In the genomic region with DNA sequence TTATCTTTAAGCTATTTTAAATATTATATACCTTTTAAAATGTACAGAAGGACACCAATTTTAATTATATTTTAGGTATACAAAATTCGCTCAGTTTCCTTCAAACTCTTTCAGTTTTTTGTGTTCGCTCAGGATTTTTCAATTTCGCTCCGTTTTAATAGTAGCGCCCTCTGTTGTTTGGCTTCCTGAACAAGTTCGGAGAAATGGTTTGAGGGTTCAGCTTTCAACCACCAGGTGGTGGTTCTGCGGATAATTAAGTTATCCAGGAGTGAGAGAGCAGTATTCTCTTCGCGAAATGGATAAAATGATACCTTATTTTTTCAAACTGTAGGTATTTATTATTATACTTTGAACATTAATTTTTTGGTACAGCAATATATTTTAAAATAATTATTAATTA, we compare ENCODE assay signal across 2 fruit fly cellular contexts.
TF ChIP-seq lines count a peak whose summit lies in the region.

No protein-coding gene starts in this region.

TF ChIP-seq in whole organism, embryonic, 481 proteins besides CTCF, POLR2A, EP300 and RAD21 (continued from another document and continues in another):
- peak; percentile 71 for TF ChIP-seq tin (GFP tag; optimal IDR thresholded peaks at IDR 0.05; lab: Kevin White, UChicago)
- TF ChIP-seq CG18764 (GFP tag; optimal IDR thresholded peaks at IDR 0.05; lab: Kevin White, UChicago) = peak; percentile 82
- no peak for TF ChIP-seq CG12769 (tag; optimal IDR thresholded peaks at IDR 0.05; lab: Kevin White, UChicago)
- TF ChIP-seq CG2712 (tag; optimal IDR thresholded peaks at IDR 0.05; lab: Kevin White, UChicago) = peak; percentile 79
- TF ChIP-seq row (GFP tag; IDR thresholded peaks at IDR 0.05; lab: Robert Waterston, UW) = no peak
- peak; percentile 62 for TF ChIP-seq CG8290 (GFP tag; optimal IDR thresholded peaks at IDR 0.05; lab: Kevin White, UChicago)
- TF ChIP-seq CG8290 (tag; optimal IDR thresholded peaks at IDR 0.05; lab: Kevin White, UChicago) = peak in 1 of 2 experiments; percentile 29
- peak; percentile 58 for TF ChIP-seq nmo (GFP tag; optimal IDR thresholded peaks at IDR 0.05; lab: Kevin White, UChicago)
- TF ChIP-seq dmrt11E (tag; optimal IDR thresholded peaks at IDR 0.05; lab: Kevin White, UChicago) = peak; percentile 78
- TF ChIP-seq CG17568 (GFP tag; optimal IDR thresholded peaks at IDR 0.05; lab: Kevin White, UChicago) = peak; percentile 74
- TF ChIP-seq usp (GFP tag; optimal IDR thresholded peaks at IDR 0.05; lab: Kevin White, UChicago) = no peak
- TF ChIP-seq CG12219 (GFP tag; optimal IDR thresholded peaks at IDR 0.05; lab: Kevin White, UChicago) = peak; percentile 84
- no peak for TF ChIP-seq eve (GFP tag; optimal IDR thresholded peaks at IDR 0.05; lab: Kevin White, UChicago)
- no peak for TF ChIP-seq kni (GFP tag; optimal IDR thresholded peaks at IDR 0.05; lab: Kevin White, UChicago)
- no peak for TF ChIP-seq Gug (GFP tag; IDR thresholded peaks at IDR 0.05; lab: Robert Waterston, UW)
- TF ChIP-seq CG6175 (GFP tag; IDR thresholded peaks at IDR 0.05; lab: Robert Waterston, UW) = no peak
- peak; percentile 97 for TF ChIP-seq Lpt (GFP tag; optimal IDR thresholded peaks at IDR 0.05; lab: Kevin White, UChicago)
- TF ChIP-seq CG34224 (GFP tag; IDR thresholded peaks at IDR 0.05; lab: Robert Waterston, UW; ENCODE audit: partially characterized antibody) = no peak
- no peak for TF ChIP-seq Dek (tag; optimal IDR thresholded peaks at IDR 0.05; lab: Kevin White, UChicago)
- no peak for TF ChIP-seq zfh2 (GFP tag; optimal IDR thresholded peaks at IDR 0.05; lab: Kevin White, UChicago)
- no peak for TF ChIP-seq CG9932 (GFP tag; IDR thresholded peaks at IDR 0.05; lab: Robert Waterston, UW)
- TF ChIP-seq gro (GFP tag; optimal IDR thresholded peaks at IDR 0.05; lab: Kevin White, UChicago) = no peak
- TF ChIP-seq scrt (GFP tag; optimal IDR thresholded peaks at IDR 0.05; lab: Kevin White, UChicago) = peak; percentile 52
- no peak for TF ChIP-seq E2f1 (GFP tag; IDR thresholded peaks at IDR 0.05; lab: Robert Waterston, UW)
- no peak for TF ChIP-seq gfzf (GFP tag; optimal IDR thresholded peaks at IDR 0.05; lab: Kevin White, UChicago)
- no peak for TF ChIP-seq CG4360 (GFP tag; IDR thresholded peaks at IDR 0.05; lab: Robert Waterston, UW)
- TF ChIP-seq CG15479 (GFP tag; optimal IDR thresholded peaks at IDR 0.05; lab: Kevin White, UChicago) = no peak
- no peak for TF ChIP-seq cas (GFP tag; IDR thresholded peaks at IDR 0.05; lab: Robert Waterston, UW)
- no peak for TF ChIP-seq amos (GFP tag; IDR thresholded peaks at IDR 0.05; lab: Robert Waterston, UW; ENCODE audit: partially characterized antibody)
- TF ChIP-seq CG12236 (GFP tag; optimal IDR thresholded peaks at IDR 0.05; lab: Kevin White, UChicago) = peak; percentile 43
- TF ChIP-seq exex (tag; optimal IDR thresholded peaks at IDR 0.05; lab: Kevin White, UChicago) = no peak
- peak; percentile 59; the same call in 1 of the 2 replicates for TF ChIP-seq CG1024 (GFP tag; IDR thresholded peaks at IDR 0.05; lab: Robert Waterston, UW)
- no peak for TF ChIP-seq ato (GFP tag; IDR thresholded peaks at IDR 0.05; lab: Robert Waterston, UW; ENCODE audit: partially characterized antibody)
- no peak for TF ChIP-seq gem (tag; optimal IDR thresholded peaks at IDR 0.05; lab: Kevin White, UChicago)
- TF ChIP-seq CG32532 (GFP tag; IDR thresholded peaks at IDR 0.05; lab: Robert Waterston, UW) = peak; percentile 77; the same call in 1 of the 2 replicates
- TF ChIP-seq CG7271 (tag; optimal IDR thresholded peaks at IDR 0.05; lab: Kevin White, UChicago) = peak; percentile 88
- TF ChIP-seq Dbx (GFP tag; IDR thresholded peaks at IDR 0.05; lab: Robert Waterston, UW) = no peak
- TF ChIP-seq tll (GFP tag; optimal IDR thresholded peaks at IDR 0.05; lab: Kevin White, UChicago) = no peak
- no peak for TF ChIP-seq CG34376 (GFP tag; optimal IDR thresholded peaks at IDR 0.05; lab: Kevin White, UChicago)
- TF ChIP-seq CG10431 (GFP tag; optimal IDR thresholded peaks at IDR 0.05; lab: Kevin White, UChicago) = peak; percentile 86
- peak; percentile 16 for TF ChIP-seq CG9817 (tag; optimal IDR thresholded peaks at IDR 0.05; lab: Kevin White, UChicago)
- no peak for TF ChIP-seq dati (GFP tag; IDR thresholded peaks at IDR 0.05; lab: Robert Waterston, UW)
- TF ChIP-seq prd (optimal IDR thresholded peaks at IDR 0.05; lab: Kevin White, UChicago) = no peak
- peak; percentile 17; the same call in 1 of the 3 replicates for TF ChIP-seq prd (GFP tag; IDR thresholded peaks at IDR 0.05; lab: Robert Waterston, UW)
- no peak for TF ChIP-seq Poxn (GFP tag; IDR thresholded peaks at IDR 0.05; lab: Robert Waterston, UW)
- TF ChIP-seq CG2678 (tag; optimal IDR thresholded peaks at IDR 0.05; lab: Kevin White, UChicago) = no peak
- TF ChIP-seq crp (GFP tag; optimal IDR thresholded peaks at IDR 0.05; lab: Kevin White, UChicago) = peak in 1 of 2 experiments; percentile 3
- TF ChIP-seq CG10979 (tag; optimal IDR thresholded peaks at IDR 0.05; lab: Kevin White, UChicago) = peak; percentile 83
- peak; percentile 45; the same call in 1 of the 2 replicates for TF ChIP-seq seq (GFP tag; IDR thresholded peaks at IDR 0.05; lab: Robert Waterston, UW)
- peak; percentile 87 for TF ChIP-seq trem (tag; optimal IDR thresholded peaks at IDR 0.05; lab: Kevin White, UChicago)
- TF ChIP-seq CG3726 (GFP tag; IDR thresholded peaks at IDR 0.05; lab: Robert Waterston, UW) = 0 out of 3 replicates have a peak, but pooled peaks have one; percentile 41
- peak; percentile 79 for TF ChIP-seq CG17912 (GFP tag; optimal IDR thresholded peaks at IDR 0.05; lab: Kevin White, UChicago)
- no peak for TF ChIP-seq CG10565 (GFP tag; optimal IDR thresholded peaks at IDR 0.05; lab: Kevin White, UChicago)
- no peak for TF ChIP-seq sima (GFP tag; optimal IDR thresholded peaks at IDR 0.05; lab: Kevin White, UChicago)
- TF ChIP-seq CG13424 (tag; optimal IDR thresholded peaks at IDR 0.05; lab: Kevin White, UChicago) = peak; percentile 74
- no peak for TF ChIP-seq nau (GFP tag; optimal IDR thresholded peaks at IDR 0.05; lab: Kevin White, UChicago)
- TF ChIP-seq Mrtf (GFP tag; IDR thresholded peaks at IDR 0.05; lab: Robert Waterston, UW) = no peak; the same call in 2 of the 3 replicates
- peak; percentile 65 for TF ChIP-seq Mes4 (GFP tag; optimal IDR thresholded peaks at IDR 0.05; lab: Kevin White, UChicago)
- no peak for TF ChIP-seq da (GFP tag; optimal IDR thresholded peaks at IDR 0.05; lab: Kevin White, UChicago)
- TF ChIP-seq HLH54F (GFP tag; optimal IDR thresholded peaks at IDR 0.05; lab: Kevin White, UChicago) = no peak
- TF ChIP-seq wek (GFP tag; optimal IDR thresholded peaks at IDR 0.05; lab: Kevin White, UChicago) = peak; percentile 77
- TF ChIP-seq CG17385 (GFP tag; optimal IDR thresholded peaks at IDR 0.05; lab: Kevin White, UChicago) = peak; percentile 71
- TF ChIP-seq vfl (GFP tag; optimal IDR thresholded peaks at IDR 0.05; lab: Kevin White, UChicago) = no peak
- peak; percentile 52 for TF ChIP-seq Spps (tag; optimal IDR thresholded peaks at IDR 0.05; lab: Kevin White, UChicago)

TF ChIP-seq in whole organism, prepupa, 60 proteins besides CTCF, POLR2A, EP300 and RAD21 (continued from another document):
- no peak for TF ChIP-seq CG11902 (GFP tag; optimal IDR thresholded peaks at IDR 0.05; lab: Kevin White, UChicago)
- peak; percentile 61 for TF ChIP-seq achi (GFP tag; optimal IDR thresholded peaks at IDR 0.05; lab: Kevin White, UChicago)
- peak; percentile 53 for TF ChIP-seq CG32006 (GFP tag; optimal IDR thresholded peaks at IDR 0.05; lab: Kevin White, UChicago)
- TF ChIP-seq CG6792 (GFP tag; optimal IDR thresholded peaks at IDR 0.05; lab: Kevin White, UChicago) = peak; percentile 43
- TF ChIP-seq fkh (GFP tag; optimal IDR thresholded peaks at IDR 0.05; lab: Kevin White, UChicago) = no peak
- TF ChIP-seq CG10669 (GFP tag; optimal IDR thresholded peaks at IDR 0.05; lab: Kevin White, UChicago) = peak; percentile 64
- peak; percentile 4 for TF ChIP-seq CG8319 (GFP tag; optimal IDR thresholded peaks at IDR 0.05; lab: Kevin White, UChicago)
- no peak for TF ChIP-seq CG16779 (tag; optimal IDR thresholded peaks at IDR 0.05; lab: Kevin White, UChicago)
- peak; percentile 45 for TF ChIP-seq CG11762 (GFP tag; optimal IDR thresholded peaks at IDR 0.05; lab: Kevin White, UChicago; ENCODE audit: insufficient read depth)
- peak; percentile 39 for TF ChIP-seq CG6276 (GFP tag; optimal IDR thresholded peaks at IDR 0.05; lab: Kevin White, UChicago)
- TF ChIP-seq cyc (GFP tag; optimal IDR thresholded peaks at IDR 0.05; lab: Kevin White, UChicago) = peak; percentile 46
- peak; percentile 9 for TF ChIP-seq Smox (GFP tag; optimal IDR thresholded peaks at IDR 0.05; lab: Kevin White, UChicago)
- peak; percentile 71 for TF ChIP-seq pdm3 (GFP tag; optimal IDR thresholded peaks at IDR 0.05; lab: Kevin White, UChicago)
- TF ChIP-seq CG7368 (GFP tag; optimal IDR thresholded peaks at IDR 0.05; lab: Kevin White, UChicago) = peak; percentile 57
- peak; percentile 21 for TF ChIP-seq Sox14 (GFP tag; optimal IDR thresholded peaks at IDR 0.05; lab: Kevin White, UChicago)
- peak; percentile 39; the same call in 1 of the 3 replicates for TF ChIP-seq eg (GFP tag; IDR thresholded peaks at IDR 0.05; lab: Robert Waterston, UW)
- TF ChIP-seq CG9139 (GFP tag; optimal IDR thresholded peaks at IDR 0.05; lab: Kevin White, UChicago) = peak; percentile 54
- TF ChIP-seq CG8119 (GFP tag; IDR thresholded peaks at IDR 0.05; lab: Robert Waterston, UW) = no peak
- no peak; the same call in 1 of the 2 replicates for TF ChIP-seq Gug (GFP tag; IDR thresholded peaks at IDR 0.05; lab: Robert Waterston, UW)
- peak; percentile 37 for TF ChIP-seq fd59A (GFP tag; optimal IDR thresholded peaks at IDR 0.05; lab: Kevin White, UChicago)
- no peak for TF ChIP-seq CG6854 (GFP tag; optimal IDR thresholded peaks at IDR 0.05; lab: Kevin White, UChicago)
- TF ChIP-seq CG4318 (GFP tag; optimal IDR thresholded peaks at IDR 0.05; lab: Kevin White, UChicago) = no peak
- TF ChIP-seq dac (GFP tag; optimal IDR thresholded peaks at IDR 0.05; lab: Kevin White, UChicago) = peak; percentile 74
- TF ChIP-seq CG31627 (GFP tag; optimal IDR thresholded peaks at IDR 0.05; lab: Kevin White, UChicago) = peak; percentile 33
- TF ChIP-seq salr (GFP tag; optimal IDR thresholded peaks at IDR 0.05; lab: Kevin White, UChicago) = peak in 1 of 2 experiments; percentile 61
- TF ChIP-seq net (GFP tag; optimal IDR thresholded peaks at IDR 0.05; lab: Kevin White, UChicago) = peak; percentile 45
- TF ChIP-seq Eip78C (GFP tag; lab: Kevin White, UChicago) = peak; percentile 87
- TF ChIP-seq CG10631 (GFP tag; optimal IDR thresholded peaks at IDR 0.05; lab: Kevin White, UChicago) = peak; percentile 16
- peak; percentile 8 for TF ChIP-seq dsx (GFP tag; optimal IDR thresholded peaks at IDR 0.05; lab: Kevin White, UChicago; ENCODE audit: poor library complexity, severe bottlenecking)
- TF ChIP-seq CG1621 (tag; optimal IDR thresholded peaks at IDR 0.05; lab: Kevin White, UChicago) = peak; percentile 25
- peak; percentile 53 for TF ChIP-seq topi (GFP tag; optimal IDR thresholded peaks at IDR 0.05; lab: Kevin White, UChicago)
- TF ChIP-seq CG11294 (GFP tag; IDR thresholded peaks at IDR 0.05; lab: Robert Waterston, UW) = no peak
- peak; percentile 30 for TF ChIP-seq vri (GFP tag; optimal IDR thresholded peaks at IDR 0.05; lab: Kevin White, UChicago)
- peak; percentile 63 for TF ChIP-seq Met (GFP tag; optimal IDR thresholded peaks at IDR 0.05; lab: Kevin White, UChicago)
- no peak for TF ChIP-seq CG15336 (GFP tag; IDR thresholded peaks at IDR 0.05; lab: Robert Waterston, UW)
- peak; percentile 83 for TF ChIP-seq CG3919 (GFP tag; optimal IDR thresholded peaks at IDR 0.05; lab: Kevin White, UChicago)
- peak; percentile 47 for TF ChIP-seq Eip75B (GFP tag; optimal IDR thresholded peaks at IDR 0.05; lab: Kevin White, UChicago)
- TF ChIP-seq Ets96B (tag; optimal IDR thresholded peaks at IDR 0.05; lab: Kevin White, UChicago) = peak; percentile 38
